Worm (Caenorhabditis elegans) whole organism, L2 larva: ENCODE measurements around the gene C16B8.2.

Source experiments
- C34F6.9 ChIP-seq: fragments of 150-350 bp; optimal IDR thresholded peaks from 2 replicates; lab custom pipeline; 2014; ENCODE audit warnings: missing biosample characterization, missing genetic modification characterization
- F13H6.1 ChIP-seq: sonication (generic microtip); optimal IDR thresholded peaks from 2 replicates; lab custom pipeline; 2016; ENCODE audit warnings: missing genetic modification characterization, missing compliant biosample characterization
- ZK546.5 ChIP-seq: sonication (generic microtip); optimal IDR thresholded peaks from 2 replicates; lab custom pipeline; 2017; ENCODE audit warnings: missing biosample characterization, missing genetic modification characterization
- alr-1 ChIP-seq: fragments of 150-350 bp; optimal IDR thresholded peaks from 2 replicates; lab custom pipeline; 2014; ENCODE audit warnings: missing biosample characterization, missing genetic modification characterization
- aly-2 ChIP-seq: fragments of 150-350 bp; optimal IDR thresholded peaks from 2 replicates; lab custom pipeline; 2014; ENCODE audit warnings: missing biosample characterization, missing genetic modification characterization
- ama-1 ChIP-seq: fragments of 150-350 bp; optimal IDR thresholded peaks from 2 replicates; lab custom pipeline; 2018; ENCODE audit warnings: inconsistent platforms
- blmp-1 ChIP-seq: sonication (generic microtip); optimal IDR thresholded peaks from 2 replicates; lab custom pipeline; 2017; ENCODE audit warnings: missing genetic modification characterization, mild to moderate bottlenecking, missing compliant biosample characterization, antibody characterized with exemption, moderate library complexity; ENCODE audit not compliant: insufficient read depth
- ceh-16 ChIP-seq: fragments of 150-350 bp; optimal IDR thresholded peaks from 2 replicates; lab custom pipeline; 2014; ENCODE audit warnings: missing biosample characterization, missing genetic modification characterization
- crh-2 ChIP-seq: sonication (generic microtip); optimal IDR thresholded peaks from 2 replicates; lab custom pipeline; 2017; ENCODE audit warnings: missing biosample characterization, missing genetic modification characterization
- dmd-4 ChIP-seq: sonication (generic microtip); optimal IDR thresholded peaks from 2 replicates; lab custom pipeline; 2017; ENCODE audit warnings: missing biosample characterization, missing genetic modification characterization
- egl-27 ChIP-seq: sonication (generic microtip); optimal IDR thresholded peaks from 3 replicates; lab custom pipeline; 2017; ENCODE audit warnings: missing biosample characterization, missing genetic modification reagents, missing genetic modification characterization
- elt-1 ChIP-seq: fragments of 150-350 bp; optimal IDR thresholded peaks from 2 replicates; lab custom pipeline; 2014; ENCODE audit warnings: missing biosample characterization, missing genetic modification characterization
- fos-1 ChIP-seq: fragments of 150-350 bp; optimal IDR thresholded peaks from 2 replicates; lab custom pipeline; 2014; ENCODE audit warnings: missing biosample characterization, missing genetic modification characterization
- gmeb-1 ChIP-seq: fragments of 150-350 bp; optimal IDR thresholded peaks from 2 replicates; lab custom pipeline; 2014; ENCODE audit warnings: missing biosample characterization, missing genetic modification characterization
- lin-11 ChIP-seq: fragments of 150-350 bp; sonication (generic microtip); optimal IDR thresholded peaks from 2 replicates; lab custom pipeline; 2014; ENCODE audit warnings: missing biosample characterization, missing genetic modification characterization, inconsistent platforms, mixed read lengths
- lin-13 ChIP-seq: fragments of 150-350 bp; optimal IDR thresholded peaks from 2 replicates; lab custom pipeline; 2014; ENCODE audit warnings: missing biosample characterization, missing genetic modification reagents, missing genetic modification characterization
- lin-39 ChIP-seq: fragments of 150-350 bp; optimal IDR thresholded peaks from 2 replicates; lab custom pipeline; 2014; ENCODE audit warnings: missing biosample characterization, missing genetic modification reagents, missing genetic modification characterization
- lsy-2 ChIP-seq, 2 experiments: fragments of 150-350 bp in 1 of 2; sonication (generic microtip) in 1 of 2; optimal IDR thresholded peaks; 2 replicates each; lab custom pipeline; 2014 to 2017; ENCODE audit warnings: missing biosample characterization in 2 of 2, missing genetic modification characterization in 2 of 2
- mdl-1 ChIP-seq, 2 experiments: fragments of 150-350 bp in 1 of 2; sonication (generic microtip) in 1 of 2; optimal IDR thresholded peaks; 2 replicates each; lab custom pipeline; 2017; ENCODE audit warnings: missing biosample characterization in 2 of 2, missing genetic modification characterization in 2 of 2
- nhr-10 ChIP-seq: sonication (generic microtip); optimal IDR thresholded peaks from 2 replicates; lab custom pipeline; 2017; ENCODE audit warnings: missing biosample characterization, missing genetic modification characterization
- nhr-129 ChIP-seq: fragments of 150-350 bp; optimal IDR thresholded peaks from 2 replicates; lab custom pipeline; 2014; ENCODE audit warnings: missing biosample characterization, missing genetic modification characterization
- nhr-21 ChIP-seq: fragments of 150-350 bp; optimal IDR thresholded peaks from 2 replicates; lab custom pipeline; 2014; ENCODE audit warnings: missing biosample characterization, missing genetic modification characterization
- nhr-23 ChIP-seq: fragments of 150-350 bp; optimal IDR thresholded peaks from 2 replicates; lab custom pipeline; 2014; ENCODE audit warnings: missing biosample characterization, missing genetic modification reagents, missing genetic modification characterization
- nhr-237 ChIP-seq: fragments of 150-350 bp; optimal IDR thresholded peaks from 2 replicates; lab custom pipeline; 2014; ENCODE audit warnings: missing biosample characterization, missing genetic modification characterization
- nhr-25 ChIP-seq: fragments of 150-350 bp; sonication (generic microtip); optimal IDR thresholded peaks from 3 replicates; lab custom pipeline; 2014; ENCODE audit warnings: missing biosample characterization, missing genetic modification characterization
- nhr-6 ChIP-seq: fragments of 150-350 bp; optimal IDR thresholded peaks from 2 replicates; lab custom pipeline; 2014; ENCODE audit warnings: missing biosample characterization, missing genetic modification characterization
- nhr-77 ChIP-seq: fragments of 150-350 bp; optimal IDR thresholded peaks from 2 replicates; lab custom pipeline; 2014; ENCODE audit warnings: missing biosample characterization, missing genetic modification characterization
- peb-1 ChIP-seq: fragments of 150-350 bp; optimal IDR thresholded peaks from 2 replicates; lab custom pipeline; 2014; ENCODE audit warnings: missing biosample characterization, missing genetic modification characterization
- sem-4 ChIP-seq: fragments of 150-350 bp; optimal IDR thresholded peaks from 2 replicates; lab custom pipeline; 2014; ENCODE audit warnings: missing biosample characterization, missing genetic modification reagents, missing genetic modification characterization
- skn-1 ChIP-seq: sonication (generic microtip); optimal IDR thresholded peaks from 2 replicates; lab custom pipeline; 2017; ENCODE audit warnings: missing biosample characterization, missing genetic modification characterization
- sma-9 ChIP-seq, 2 experiments: fragments of 150-350 bp in 1 of 2; sonication (generic microtip) in 1 of 2; optimal IDR thresholded peaks; 2 replicates each; lab custom pipeline; 2014 to 2016; ENCODE audit warnings: missing genetic modification characterization in 2 of 2, mild to moderate bottlenecking in 1 of 2, missing biosample characterization in 1 of 2, missing compliant biosample characterization in 1 of 2, missing genetic modification reagents in 1 of 2, moderate library complexity in 1 of 2
- unc-39 ChIP-seq: fragments of 150-350 bp; optimal IDR thresholded peaks from 2 replicates; lab custom pipeline; 2014; ENCODE audit warnings: missing biosample characterization, missing genetic modification characterization
- unc-62 ChIP-seq: fragments of 150-350 bp; optimal IDR thresholded peaks from 2 replicates; lab custom pipeline; 2014; ENCODE audit warnings: missing biosample characterization, missing genetic modification reagents, missing genetic modification characterization
- ztf-1 ChIP-seq: fragments of 200-800 bp; sonication (Bioruptor generic); conservative IDR thresholded peaks from 2 replicates; pipeline ENCODE4 v1.3.6; 2022; ENCODE audit warnings: missing genetic modification characterization, missing compliant biosample characterization
- ztf-11 ChIP-seq: sonication (generic microtip); optimal IDR thresholded peaks from 2 replicates; lab custom pipeline; 2017; ENCODE audit warnings: missing biosample characterization, missing genetic modification characterization

Gene C16B8.2

ce11 chrX:3969980-3970403, 3.8 kb upstream of the C16B8.2 start (continued):
- TF ChIP-seq C34F6.9 = peak; percentile 47
- peak; percentile 48 for TF ChIP-seq nhr-21
- TF ChIP-seq lin-39 (tag; lab: Kevin White, UChicago) = no peak
- TF ChIP-seq dmd-4 = no peak
- TF ChIP-seq ama-1 (lab: Kevin White, UChicago) = no peak
- TF ChIP-seq ceh-16 (tag; lab: Kevin White, UChicago) = no peak
- peak; percentile 68 for TF ChIP-seq F13H6.1 (tag; lab: Kevin White, UChicago)
- no peak for TF ChIP-seq nhr-237 (tag; lab: Kevin White, UChicago)
- no peak for TF ChIP-seq ztf-1
- no peak for TF ChIP-seq nhr-6
- TF ChIP-seq lsy-2 (tag; optimal IDR thresholded peaks at IDR 0.05; lab: Kevin White, UChicago) = peak in 1 of 2 experiments; percentile 69
- no peak for TF ChIP-seq skn-1 (tag; lab: Kevin White, UChicago)
- TF ChIP-seq aly-2 (tag; lab: Kevin White, UChicago) = no peak
- TF ChIP-seq ztf-11 (tag; lab: Kevin White, UChicago) = no peak
- TF ChIP-seq lin-11 (tag; lab: Kevin White, UChicago) = peak; percentile 68
- TF ChIP-seq sem-4 (tag; lab: Kevin White, UChicago) = no peak
- TF ChIP-seq nhr-77 = no peak
- TF ChIP-seq fos-1 (tag; lab: Kevin White, UChicago) = peak; percentile 70
- TF ChIP-seq nhr-23 (tag; lab: Kevin White, UChicago) = no peak

DNA sequence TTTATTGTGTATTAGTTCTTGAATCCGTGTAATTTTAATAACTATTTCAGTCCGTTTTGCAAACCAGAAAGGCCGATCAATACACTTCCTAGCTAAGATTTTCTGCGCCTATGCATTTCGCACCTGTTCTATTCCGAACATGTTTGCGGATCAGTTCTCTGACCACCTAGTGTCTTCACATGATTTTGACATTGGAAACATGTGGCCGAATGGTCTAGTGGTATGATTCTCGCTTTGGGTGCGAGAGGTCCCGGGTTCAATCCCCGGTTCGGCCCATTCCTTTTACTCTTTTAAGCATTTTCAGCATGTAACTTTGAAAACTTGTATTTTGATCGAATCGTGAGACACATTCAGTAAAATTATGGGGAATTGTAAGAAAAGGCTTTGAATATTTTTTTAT, 3.1 kb upstream of the C16B8.2 start:
- TF ChIP-seq skn-1 (tag; lab: Kevin White, UChicago) (no peak), sma-9 (GFP tag; optimal IDR thresholded peaks at IDR 0.05; lab: Kevin White, UChicago) (peak; percentile 18), sma-9 (tag; optimal IDR thresholded peaks at IDR 0.05; lab: Kevin White, UChicago) (no peak), blmp-1 (tag; lab: Kevin White, UChicago) (no peak), unc-62 (GFP tag; lab: Kevin White, UChicago) (no peak), dmd-4 (no peak), nhr-77 (no peak), crh-2 (tag; lab: Kevin White, UChicago) (peak; percentile 25), ztf-1 (no peak), sem-4 (tag; lab: Kevin White, UChicago) (no peak), alr-1 (tag; lab: Kevin White, UChicago) (no peak), unc-39 (tag; lab: Kevin White, UChicago) (no peak), lin-13 (GFP tag; lab: Kevin White, UChicago) (no peak), nhr-25 (tag; lab: Kevin White, UChicago) (no peak), F13H6.1 (tag; lab: Kevin White, UChicago) (no peak), nhr-129 (tag; lab: Kevin White, UChicago) (peak; percentile 49)

DNA sequence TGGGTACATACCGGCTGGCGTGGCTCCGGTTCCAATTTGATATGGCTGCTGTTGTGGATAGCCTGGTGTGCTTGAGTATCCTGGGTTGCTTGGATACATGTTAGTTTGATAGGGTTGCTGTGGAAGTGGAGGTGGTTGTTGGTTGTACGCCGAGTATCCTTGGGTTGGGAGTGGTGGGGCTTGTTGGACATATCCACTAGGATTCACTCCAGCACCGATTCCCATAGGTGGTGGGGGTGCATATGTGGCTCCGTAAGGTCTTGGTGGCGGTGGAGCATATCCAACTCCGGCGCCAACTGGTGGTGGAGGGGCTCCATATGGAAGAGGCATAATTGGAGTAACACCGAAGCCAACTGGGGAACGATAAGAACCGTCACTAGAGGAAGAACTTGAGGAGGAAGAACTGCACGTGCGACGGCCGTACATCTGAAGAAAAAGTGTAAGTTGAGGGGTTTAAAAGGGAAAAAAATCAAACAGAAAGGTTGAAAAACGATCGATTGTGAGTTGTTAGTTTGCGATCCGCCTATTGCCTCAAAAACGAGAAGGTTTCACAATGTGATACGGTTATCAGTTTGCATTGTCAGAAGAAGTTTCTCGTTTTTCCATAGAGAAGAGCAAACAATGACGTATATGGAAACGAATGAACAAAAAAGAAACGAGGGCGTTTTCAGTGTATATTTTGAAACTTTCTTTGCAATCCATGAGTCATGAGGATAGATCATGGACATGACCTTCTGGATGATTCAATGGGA, 2.2 kb upstream of the C16B8.2 start, which contains the start of gene C16B8.3:
C16B8.3 (minus strand) TSS at position 426 of the 752 bp plus-strand sequence.
- TF ChIP-seq mdl-1 (tag; optimal IDR thresholded peaks at IDR 0.05; lab: Kevin White, UChicago) (peak in 1 of 2 experiments; percentile 11), lin-11 (tag; lab: Kevin White, UChicago) (no peak), elt-1 (tag; lab: Kevin White, UChicago) (no peak), alr-1 (tag; lab: Kevin White, UChicago) (no peak), nhr-23 (tag; lab: Kevin White, UChicago) (no peak), peb-1 (tag; lab: Kevin White, UChicago) (no peak), crh-2 (tag; lab: Kevin White, UChicago) (peak; percentile 61), F13H6.1 (tag; lab: Kevin White, UChicago) (peak; percentile 2), fos-1 (tag; lab: Kevin White, UChicago) (peak; percentile 67), nhr-10 (tag; lab: Kevin White, UChicago) (no peak), gmeb-1 (tag; lab: Kevin White, UChicago) (peak; percentile 37), sma-9 (GFP tag; optimal IDR thresholded peaks at IDR 0.05; lab: Kevin White, UChicago) (peak; percentile 27), sma-9 (tag; optimal IDR thresholded peaks at IDR 0.05; lab: Kevin White, UChicago) (no peak), ZK546.5 (tag; lab: Kevin White, UChicago) (no peak), lsy-2 (tag; optimal IDR thresholded peaks at IDR 0.05; lab: Kevin White, UChicago) (no peak), egl-27 (tag; lab: Kevin White, UChicago) (no peak)
